Worm (Caenorhabditis elegans) whole organism, L3 larva: Measurements from ENCODE around the gene C18E9.7.
A peak's percentile ranks its signal among the peaks of the same experiment; 100 is the strongest.

Experiments
- R02D3.7 ChIP-seq: fragments of 150-350 bp; optimal IDR thresholded peaks from 2 replicates; lab custom pipeline; 2014; ENCODE audit warnings: missing biosample characterization, missing genetic modification characterization
- aly-2 ChIP-seq: fragments of 150-350 bp; optimal IDR thresholded peaks from 2 replicates; lab custom pipeline; 2014; ENCODE audit warnings: missing biosample characterization, missing genetic modification characterization
- ama-1 ChIP-seq: fragments of 150-350 bp; optimal IDR thresholded peaks from 2 replicates; lab custom pipeline; 2018
- ceh-16 ChIP-seq: sonication (generic microtip); optimal IDR thresholded peaks from 2 replicates; lab custom pipeline; 2017; ENCODE audit warnings: missing biosample characterization, missing genetic modification characterization
- ceh-28 ChIP-seq: fragments of 150-350 bp; optimal IDR thresholded peaks from 2 replicates; lab custom pipeline; 2014; ENCODE audit warnings: missing biosample characterization, missing genetic modification reagents, missing genetic modification characterization
- ceh-82 ChIP-seq: fragments of 150-350 bp; optimal IDR thresholded peaks from 2 replicates; lab custom pipeline; 2014; ENCODE audit warnings: missing biosample characterization, missing genetic modification characterization
- ceh-9 ChIP-seq: sonication (generic microtip); optimal IDR thresholded peaks from 2 replicates; lab custom pipeline; 2018; ENCODE audit warnings: missing biosample characterization, missing genetic modification characterization
- daf-12 ChIP-seq: fragments of 150-350 bp; optimal IDR thresholded peaks from 2 replicates; lab custom pipeline; 2014; ENCODE audit warnings: missing biosample characterization, missing genetic modification reagents, missing genetic modification characterization
- egl-5 ChIP-seq: fragments of 150-350 bp; optimal IDR thresholded peaks from 2 replicates; lab custom pipeline; 2017; ENCODE audit warnings: missing biosample characterization, missing genetic modification reagents, missing genetic modification characterization, inconsistent platforms
- elt-1 ChIP-seq: fragments of 150-350 bp; optimal IDR thresholded peaks from 2 replicates; lab custom pipeline; 2014; ENCODE audit warnings: missing biosample characterization, missing genetic modification characterization
- elt-2 ChIP-seq: sonication (generic microtip); optimal IDR thresholded peaks from 2 replicates; lab custom pipeline; 2016; ENCODE audit warnings: missing genetic modification reagents, mild to moderate bottlenecking, missing genetic modification characterization, missing compliant biosample characterization
- eor-1 ChIP-seq, 2 experiments: fragments of 150-350 bp; optimal IDR thresholded peaks; 2 replicates each; lab custom pipeline; 2014 to 2018; ENCODE audit warnings: missing biosample characterization in 2 of 2, missing genetic modification characterization in 2 of 2
- fkh-10 ChIP-seq: sonication (generic microtip); optimal IDR thresholded peaks from 2 replicates; lab custom pipeline; 2017; ENCODE audit warnings: missing biosample characterization, missing genetic modification reagents, missing genetic modification characterization
- fkh-2 ChIP-seq: fragments of 150-350 bp; optimal IDR thresholded peaks from 2 replicates; lab custom pipeline; 2014; ENCODE audit warnings: missing biosample characterization, missing genetic modification reagents, missing genetic modification characterization
- fos-1 ChIP-seq: fragments of 150-350 bp; optimal IDR thresholded peaks from 2 replicates; lab custom pipeline; 2014; ENCODE audit warnings: missing biosample characterization, missing genetic modification characterization
- hmg-11 ChIP-seq: sonication (generic microtip); optimal IDR thresholded peaks from 2 replicates; lab custom pipeline; 2016; ENCODE audit warnings: missing genetic modification characterization, missing compliant biosample characterization
- jun-1 ChIP-seq: fragments of 150-350 bp; optimal IDR thresholded peaks from 2 replicates; lab custom pipeline; 2014; ENCODE audit warnings: missing biosample characterization, missing genetic modification reagents, missing genetic modification characterization
- lin-15B ChIP-seq: fragments of 150-350 bp; optimal IDR thresholded peaks from 2 replicates; lab custom pipeline; 2014; ENCODE audit warnings: missing biosample characterization, missing genetic modification characterization
- lin-39 ChIP-seq: fragments of 150-350 bp; optimal IDR thresholded peaks from 2 replicates; lab custom pipeline; 2018; ENCODE audit warnings: missing biosample characterization, missing genetic modification reagents, missing genetic modification characterization
- lsy-12 ChIP-seq: sonication (generic microtip); optimal IDR thresholded peaks from 2 replicates; lab custom pipeline; 2016; ENCODE audit warnings: mild to moderate bottlenecking, missing genetic modification characterization, missing compliant biosample characterization
- mdl-1 ChIP-seq: fragments of 150-350 bp; optimal IDR thresholded peaks from 2 replicates; lab custom pipeline; 2014; ENCODE audit warnings: missing biosample characterization, missing genetic modification characterization
- mml-1 ChIP-seq: fragments of 150-350 bp; sonication (generic microtip); optimal IDR thresholded peaks from 3 replicates; lab custom pipeline; 2014; ENCODE audit warnings: missing biosample characterization, missing genetic modification characterization
- nfya-1 ChIP-seq: sonication (generic microtip); optimal IDR thresholded peaks from 2 replicates; lab custom pipeline; 2017; ENCODE audit warnings: missing genetic modification characterization, mild to moderate bottlenecking, missing compliant biosample characterization, antibody characterized with exemption, moderate library complexity; ENCODE audit not compliant: insufficient read depth
- nhr-11 ChIP-seq: fragments of 150-350 bp; optimal IDR thresholded peaks from 2 replicates; lab custom pipeline; 2014; ENCODE audit warnings: missing biosample characterization, missing genetic modification characterization
- nhr-12 ChIP-seq: fragments of 150-350 bp; optimal IDR thresholded peaks from 2 replicates; lab custom pipeline; 2014; ENCODE audit warnings: missing biosample characterization, missing genetic modification characterization
- nhr-23 ChIP-seq: fragments of 150-350 bp; optimal IDR thresholded peaks from 2 replicates; lab custom pipeline; 2014; ENCODE audit warnings: missing biosample characterization, missing genetic modification reagents, missing genetic modification characterization
- nhr-237 ChIP-seq: fragments of 150-350 bp; optimal IDR thresholded peaks from 2 replicates; lab custom pipeline; 2014; ENCODE audit warnings: missing biosample characterization, missing genetic modification characterization
- nhr-25 ChIP-seq: sonication (generic microtip); optimal IDR thresholded peaks from 2 replicates; lab custom pipeline; 2017; ENCODE audit warnings: missing biosample characterization, missing genetic modification characterization
- nhr-67 ChIP-seq: fragments of 150-350 bp; optimal IDR thresholded peaks from 2 replicates; lab custom pipeline; 2014; ENCODE audit warnings: missing biosample characterization, missing genetic modification characterization
- nhr-76 ChIP-seq: fragments of 150-350 bp; sonication (generic microtip); optimal IDR thresholded peaks from 5 replicates; lab custom pipeline; 2014; ENCODE audit warnings: missing biosample characterization, missing genetic modification characterization
- nhr-77 ChIP-seq: fragments of 150-350 bp; optimal IDR thresholded peaks from 2 replicates; lab custom pipeline; 2014; ENCODE audit warnings: missing biosample characterization, missing genetic modification characterization
- pha-4 ChIP-seq: fragments of 150-350 bp; optimal IDR thresholded peaks from 2 replicates; lab custom pipeline; 2014; ENCODE audit warnings: missing biosample characterization, missing genetic modification reagents, missing genetic modification characterization
- pqm-1 ChIP-seq: fragments of 150-350 bp; optimal IDR thresholded peaks from 2 replicates; lab custom pipeline; 2017; ENCODE audit warnings: missing biosample characterization, missing genetic modification characterization, inconsistent platforms
- skn-1 ChIP-seq: fragments of 150-350 bp; optimal IDR thresholded peaks from 2 replicates; lab custom pipeline; 2014; ENCODE audit warnings: missing biosample characterization, missing genetic modification characterization
- snpc-4 ChIP-seq: fragments of 150-350 bp; optimal IDR thresholded peaks from 2 replicates; lab custom pipeline; 2014; ENCODE audit warnings: missing biosample characterization, missing genetic modification characterization
- unc-39 ChIP-seq: sonication (generic microtip); optimal IDR thresholded peaks from 4 replicates; lab custom pipeline; 2017; ENCODE audit warnings: missing biosample characterization, missing genetic modification characterization
- unc-62 ChIP-seq: fragments of 150-350 bp; sonication (generic microtip); optimal IDR thresholded peaks from 4 replicates; lab custom pipeline; 2014; ENCODE audit warnings: missing biosample characterization, missing genetic modification reagents, missing genetic modification characterization
- ztf-11 ChIP-seq: fragments of 150-350 bp; optimal IDR thresholded peaks from 2 replicates; lab custom pipeline; 2014; ENCODE audit warnings: missing biosample characterization, missing genetic modification characterization

C18E9.7 gene

ce11 chrII:9019704-9020103 is 37.1 kb upstream of the C18E9.7 start, which contains the start of gene dep-1:
Gene dep-1, minus strand, starts transcription at chrII:9019798.
- no peak for TF ChIP-seq nhr-12 (tag; lab: Kevin White, UChicago)
- no peak for TF ChIP-seq nfya-1 (tag; lab: Kevin White, UChicago)
- TF ChIP-seq unc-39 (tag; lab: Kevin White, UChicago): no peak
- no peak for TF ChIP-seq mml-1 (tag; lab: Kevin White, UChicago)
- TF ChIP-seq nhr-25: peak; percentile 7
- no peak for TF ChIP-seq ztf-11 (tag; lab: Kevin White, UChicago)
- TF ChIP-seq nhr-67 (tag; lab: Kevin White, UChicago): no peak
- no peak for TF ChIP-seq ceh-28 (tag; lab: Kevin White, UChicago)
- TF ChIP-seq nhr-23: peak; percentile 57
- TF ChIP-seq, all 47 proteins: peak for 2

ce11 chrII:9017628-9018027 is 35.0 kb upstream of the C18E9.7 start:
- no peak for TF ChIP-seq nfya-1 (tag; lab: Kevin White, UChicago)
- TF ChIP-seq jun-1 (tag; lab: Kevin White, UChicago): no peak
- no peak for TF ChIP-seq mdl-1 (tag; lab: Kevin White, UChicago)
- no peak for TF ChIP-seq mml-1 (tag; lab: Kevin White, UChicago)
- TF ChIP-seq fkh-2 (tag; lab: Kevin White, UChicago): no peak
- no peak for TF ChIP-seq nhr-12 (tag; lab: Kevin White, UChicago)
- no peak for TF ChIP-seq lsy-12 (tag; lab: Kevin White, UChicago)

- TF ChIP-seq ceh-9 (tag; lab: Kevin White, UChicago) (no peak), nhr-11 (tag; lab: Kevin White, UChicago) (peak; percentile 43), lin-39 (tag; lab: Kevin White, UChicago) (no peak), ama-1 (lab: Kevin White, UChicago) (no peak), lin-15B (no peak), nfya-1 (tag; lab: Kevin White, UChicago) (no peak), R02D3.7 (no peak), fkh-10 (GFP tag; lab: Kevin White, UChicago) (no peak)
- TF ChIP-seq, all 47 proteins: peak for 1
These were observed 32.4 kb upstream of the C18E9.7 start for ce11 chrII:9014877-9015505.

- TF ChIP-seq nhr-25 (no peak), fkh-2 (tag; lab: Kevin White, UChicago) (no peak), nhr-12 (tag; lab: Kevin White, UChicago) (no peak), mml-1 (tag; lab: Kevin White, UChicago) (no peak), ceh-82 (no peak), hmg-11 (tag; lab: Kevin White, UChicago) (no peak), nhr-237 (tag; lab: Kevin White, UChicago) (no peak), pha-4 (tag; lab: Kevin White, UChicago) (no peak), egl-5 (no peak), ceh-16 (tag; lab: Kevin White, UChicago) (no peak), pqm-1 (tag; lab: Kevin White, UChicago) (peak; percentile 13), fos-1 (no peak), elt-1 (no peak), lin-39 (tag; lab: Kevin White, UChicago) (no peak), jun-1 (tag; lab: Kevin White, UChicago) (no peak), snpc-4 (no peak), aly-2 (tag; lab: Kevin White, UChicago) (no peak), nfya-1 (tag; lab: Kevin White, UChicago) (no peak), skn-1 (tag; lab: Kevin White, UChicago) (peak; percentile 39), nhr-77 (no peak), daf-12 (tag; lab: Kevin White, UChicago) (no peak), nhr-76 (tag; lab: Kevin White, UChicago) (no peak), unc-62 (GFP tag; lab: Kevin White, UChicago) (no peak), elt-2 (tag; lab: Kevin White, UChicago) (peak; percentile 34), eor-1 (tag; optimal IDR thresholded peaks at IDR 0.05; lab: Kevin White, UChicago) (no peak)
These were observed 31.6 kb upstream of the C18E9.7 start for ce11 chrII:9014188-9014587.
